Worm (Caenorhabditis elegans) whole organism, late embryonic: ENCODE data around the gene ZK816.3.

Experiments
- ceh-6 ChIP-seq: fragments of 200-800 bp; sonication (Bioruptor generic); optimal IDR thresholded peaks from 2 replicates; lab custom pipeline; 2018; ENCODE audit warnings: mild to moderate bottlenecking, missing genetic modification characterization, missing compliant biosample characterization
- elt-4 ChIP-seq: sonication (generic microtip); optimal IDR thresholded peaks from 2 replicates; lab custom pipeline; 2016; ENCODE audit warnings: missing genetic modification characterization, missing compliant biosample characterization
- ets-4 ChIP-seq: sonication (generic microtip); optimal IDR thresholded peaks from 2 replicates; lab custom pipeline; 2016; ENCODE audit warnings: missing genetic modification characterization, missing compliant biosample characterization
- lim-6 ChIP-seq: sonication (generic microtip); optimal IDR thresholded peaks from 2 replicates; lab custom pipeline; 2016; ENCODE audit warnings: missing genetic modification characterization, missing compliant biosample characterization
- pax-1 ChIP-seq: fragments of 150-350 bp; optimal IDR thresholded peaks from 2 replicates; lab custom pipeline; 2014; ENCODE audit warnings: missing biosample characterization, missing genetic modification characterization

- TF ChIP-seq ceh-6 (no peak), elt-4 (tag; lab: Kevin White, UChicago) (no peak), pax-1 (tag; lab: Kevin White, UChicago) (no peak), lim-6 (tag; lab: Kevin White, UChicago) (no peak), ets-4 (no peak)
Measured at ce11 chrX:3326175-3326574, 22.0 kb upstream of the ZK816.3 start, which contains the start of gene F11D5.6.
